Worm (Caenorhabditis elegans) whole organism, young adult: ENCODE results near the gene F47B8.10.

Experiments used
- B0019.2 ChIP-seq: fragments of 200-800 bp; sonication (Bioruptor generic); conservative IDR thresholded peaks from 2 replicates; pipeline ENCODE4 v1.3.6; 2022; ENCODE audit warnings: missing genetic modification reagents, missing genetic modification characterization, missing compliant biosample characterization
- B0261.1 ChIP-seq: sonication (generic microtip); optimal IDR thresholded peaks from 2 replicates; lab custom pipeline; 2016; ENCODE audit warnings: mild to moderate bottlenecking, missing genetic modification characterization, moderate library complexity, missing compliant biosample characterization
- C06A6.2 ChIP-seq: fragments of 200-800 bp; sonication (Bioruptor generic); conservative IDR thresholded peaks from 2 replicates; pipeline ENCODE4 v1.3.6; 2022; ENCODE audit warnings: missing genetic modification characterization, missing compliant biosample characterization
- D2030.7 ChIP-seq: fragments of 200-800 bp; sonication (Bioruptor generic); IDR thresholded peaks from 2 replicates; pipeline ENCODE4 v1.3.6; 2022; ENCODE audit warnings: missing genetic modification reagents, missing genetic modification characterization, missing compliant biosample characterization
- F33H1.4 ChIP-seq: fragments of 200-800 bp; sonication (Bioruptor generic); IDR thresholded peaks from 2 replicates; pipeline ENCODE4 v1.3.6; 2022; ENCODE audit warnings: missing genetic modification reagents, missing genetic modification characterization, missing compliant biosample characterization
- F39B2.1 ChIP-seq: fragments of 200-800 bp; sonication (Bioruptor generic); IDR thresholded peaks from 2 replicates; pipeline ENCODE4 v1.3.6; 2022; ENCODE audit warnings: missing genetic modification reagents, missing genetic modification characterization, missing compliant biosample characterization
- F49E8.2 ChIP-seq: sonication (generic microtip); optimal IDR thresholded peaks from 3 replicates; lab custom pipeline; 2017; ENCODE audit warnings: missing genetic modification characterization, mild to moderate bottlenecking, missing compliant biosample characterization, antibody characterized with exemption, moderate library complexity; ENCODE audit not compliant: insufficient read depth
- F57C9.4 ChIP-seq: sonication (generic microtip); optimal IDR thresholded peaks from 2 replicates; lab custom pipeline; 2017; ENCODE audit warnings: mild to moderate bottlenecking, missing genetic modification characterization, missing compliant biosample characterization
- ZK185.1 ChIP-seq: sonication (generic microtip); optimal IDR thresholded peaks from 2 replicates; lab custom pipeline; 2016; ENCODE audit warnings: mild to moderate bottlenecking, missing genetic modification characterization, missing compliant biosample characterization; ENCODE audit not compliant: poor library complexity, severe bottlenecking
- attf-6 ChIP-seq: fragments of 200-800 bp; sonication (Bioruptor generic); IDR thresholded peaks from 2 replicates; pipeline ENCODE4 v1.3.6; 2022; ENCODE audit warnings: missing genetic modification reagents, missing genetic modification characterization, missing compliant biosample characterization
- ccch-3 ChIP-seq: fragments of 200-800 bp; sonication (Bioruptor generic); optimal IDR thresholded peaks from 2 replicates; lab custom pipeline; 2018; ENCODE audit warnings: mild to moderate bottlenecking, missing genetic modification characterization, missing compliant biosample characterization
- cebp-1 ChIP-seq, 2 experiments: fragments of 200-800 bp in 1 of 2; sonication (Bioruptor generic) in 1 of 2; sonication (generic microtip) in 1 of 2; IDR thresholded peaks in 1 of 2; optimal IDR thresholded peaks in 1 of 2; 2 replicates each; pipeline versions ENCODE4 v1.3.6 to Lab custom; 2017 to 2022; ENCODE audit warnings: missing compliant biosample characterization in 2 of 2, missing genetic modification characterization in 2 of 2, mild to moderate bottlenecking in 1 of 2, missing genetic modification reagents in 1 of 2, moderate library complexity in 1 of 2
- ceh-27 ChIP-seq: fragments of 200-800 bp; sonication (Bioruptor generic); optimal IDR thresholded peaks from 2 replicates; lab custom pipeline; 2018; ENCODE audit warnings: mild to moderate bottlenecking, missing genetic modification characterization, moderate library complexity, missing compliant biosample characterization
- ceh-91 ChIP-seq: fragments of 200-800 bp; sonication (Bioruptor generic); IDR thresholded peaks from 2 replicates; pipeline ENCODE4 v1.3.6; 2022; ENCODE audit warnings: missing genetic modification reagents, missing genetic modification characterization, missing compliant biosample characterization
- efl-1 ChIP-seq: fragments of 150-350 bp; optimal IDR thresholded peaks from 2 replicates; lab custom pipeline; 2014; ENCODE audit warnings: missing biosample characterization, missing genetic modification reagents, missing genetic modification characterization
- egl-18 ChIP-seq: fragments of 200-800 bp; sonication (Bioruptor generic); IDR thresholded peaks from 2 replicates; pipeline ENCODE4 v1.3.6; 2022; ENCODE audit warnings: missing genetic modification reagents, missing genetic modification characterization, missing compliant biosample characterization
- egl-44 ChIP-seq: fragments of 200-800 bp; sonication (Bioruptor generic); IDR thresholded peaks from 2 replicates; pipeline ENCODE4 v1.3.6; 2022; ENCODE audit warnings: missing genetic modification reagents, missing genetic modification characterization, missing compliant biosample characterization
- ekl-4 ChIP-seq: fragments of 200-800 bp; sonication (Bioruptor generic); IDR thresholded peaks from 2 replicates; pipeline ENCODE4 v1.3.6; 2022; ENCODE audit warnings: missing genetic modification reagents, missing genetic modification characterization, missing compliant biosample characterization
- let-526 ChIP-seq: fragments of 200-800 bp; sonication (Bioruptor generic); IDR thresholded peaks from 2 replicates; pipeline ENCODE4 v1.3.6; 2022; ENCODE audit warnings: missing genetic modification reagents, missing genetic modification characterization, missing compliant biosample characterization
- lin-26 ChIP-seq: fragments of 200-800 bp; sonication (Bioruptor generic); IDR thresholded peaks from 2 replicates; pipeline ENCODE4 v1.3.6; 2022; ENCODE audit warnings: missing genetic modification reagents, missing genetic modification characterization, missing compliant biosample characterization
- lin-54 ChIP-seq: fragments of 200-800 bp; sonication (Bioruptor generic); optimal IDR thresholded peaks from 2 replicates; lab custom pipeline; 2018; ENCODE audit warnings: mild to moderate bottlenecking, missing genetic modification characterization, missing compliant biosample characterization
- lir-1 ChIP-seq: fragments of 200-800 bp; sonication (Bioruptor generic); conservative IDR thresholded peaks from 2 replicates; pipeline ENCODE4 v1.3.6; 2022; ENCODE audit warnings: missing genetic modification reagents, missing genetic modification characterization, missing compliant biosample characterization
- lsl-1 ChIP-seq: fragments of 200-800 bp; sonication (Bioruptor generic); optimal IDR thresholded peaks from 2 replicates; lab custom pipeline; 2018; ENCODE audit warnings: mild to moderate bottlenecking, missing genetic modification characterization, moderate library complexity, missing compliant biosample characterization
- madf-10 ChIP-seq: sonication (generic microtip); optimal IDR thresholded peaks from 2 replicates; lab custom pipeline; 2016; ENCODE audit warnings: mild to moderate bottlenecking, missing genetic modification characterization, missing compliant biosample characterization
- madf-6 ChIP-seq: fragments of 200-800 bp; sonication (Bioruptor generic); IDR thresholded peaks from 2 replicates; pipeline ENCODE4 v1.3.6; 2022; ENCODE audit warnings: missing genetic modification reagents, missing genetic modification characterization, missing compliant biosample characterization
- mcd-1 ChIP-seq: fragments of 200-800 bp; sonication (Bioruptor generic); IDR thresholded peaks from 2 replicates; pipeline ENCODE4 v1.3.6; 2022; ENCODE audit warnings: missing genetic modification reagents, missing genetic modification characterization, missing compliant biosample characterization
- nfya-2 ChIP-seq: fragments of 200-800 bp; sonication (Bioruptor generic); IDR thresholded peaks from 2 replicates; pipeline ENCODE4 v1.3.6; 2022; ENCODE audit warnings: missing genetic modification reagents, missing genetic modification characterization, missing compliant biosample characterization
- pbrm-1 ChIP-seq: fragments of 200-800 bp; sonication (Bioruptor generic); IDR thresholded peaks from 2 replicates; pipeline ENCODE4 v1.3.6; 2022; ENCODE audit warnings: missing genetic modification reagents, missing genetic modification characterization, missing compliant biosample characterization
- rcor-1 ChIP-seq: fragments of 200-800 bp; sonication (Bioruptor generic); IDR thresholded peaks from 2 replicates; pipeline ENCODE4 v1.3.6; 2022; ENCODE audit warnings: missing genetic modification reagents, missing genetic modification characterization, missing compliant biosample characterization
- snpc-1.3 ChIP-seq: sonication (generic microtip); optimal IDR thresholded peaks from 2 replicates; lab custom pipeline; 2017; ENCODE audit warnings: missing genetic modification characterization, mild to moderate bottlenecking, missing compliant biosample characterization, antibody characterized with exemption, moderate library complexity, missing genotype, missing genetic modification reagents; ENCODE audit not compliant: insufficient read depth
- snpc-3.4 ChIP-seq: sonication (generic microtip); optimal IDR thresholded peaks from 2 replicates; lab custom pipeline; 2017; ENCODE audit warnings: missing genetic modification characterization, mild to moderate bottlenecking, missing compliant biosample characterization, antibody characterized with exemption, moderate library complexity, missing genotype, missing genetic modification reagents
- snpc-4 ChIP-seq, 5 experiments: fragments of 150-350 bp in 1 of 5; sonication (generic microtip) in 4 of 5; optimal IDR thresholded peaks; 2 replicates each; lab custom pipeline; 2014 to 2018; ENCODE audit warnings: missing genetic modification characterization in 5 of 5, missing biosample characterization in 3 of 5, antibody characterized with exemption in 2 of 5, mild to moderate bottlenecking in 2 of 5, missing compliant biosample characterization in 2 of 5, missing genotype in 2 of 5, moderate library complexity in 2 of 5, missing genetic modification reagents in 1 of 5
- somi-1 ChIP-seq: fragments of 200-800 bp; sonication (Bioruptor generic); optimal IDR thresholded peaks from 2 replicates; lab custom pipeline; 2018; ENCODE audit warnings: mild to moderate bottlenecking, missing genetic modification characterization, missing compliant biosample characterization
- tbp1 ChIP-seq: fragments of 200-800 bp; sonication (Bioruptor generic); optimal IDR thresholded peaks from 2 replicates; lab custom pipeline; 2018; ENCODE audit warnings: mild to moderate bottlenecking, missing genetic modification characterization, missing compliant biosample characterization
- tlf-1 ChIP-seq: fragments of 200-800 bp; sonication (Bioruptor generic); optimal IDR thresholded peaks from 2 replicates; lab custom pipeline; 2018; ENCODE audit warnings: mild to moderate bottlenecking, missing genetic modification characterization, missing compliant biosample characterization
- unc-62 ChIP-seq: fragments of 150-350 bp; optimal IDR thresholded peaks from 2 replicates; lab custom pipeline; 2014; ENCODE audit warnings: missing biosample characterization, missing genetic modification reagents, missing genetic modification characterization
- ztf-18 ChIP-seq: sonication (generic microtip); optimal IDR thresholded peaks from 2 replicates; lab custom pipeline; 2016; ENCODE audit warnings: missing genotype, mild to moderate bottlenecking, missing genetic modification characterization, missing compliant biosample characterization
- ztf-25 ChIP-seq: fragments of 200-800 bp; sonication (Bioruptor generic); IDR thresholded peaks from 2 replicates; pipeline ENCODE4 v1.3.6; 2022; ENCODE audit warnings: missing genetic modification reagents, missing genetic modification characterization, missing compliant biosample characterization
- ztf-26 ChIP-seq: sonication (generic microtip); optimal IDR thresholded peaks from 2 replicates; lab custom pipeline; 2017; ENCODE audit warnings: missing genetic modification characterization, missing compliant biosample characterization

Gene F47B8.10

DNA sequence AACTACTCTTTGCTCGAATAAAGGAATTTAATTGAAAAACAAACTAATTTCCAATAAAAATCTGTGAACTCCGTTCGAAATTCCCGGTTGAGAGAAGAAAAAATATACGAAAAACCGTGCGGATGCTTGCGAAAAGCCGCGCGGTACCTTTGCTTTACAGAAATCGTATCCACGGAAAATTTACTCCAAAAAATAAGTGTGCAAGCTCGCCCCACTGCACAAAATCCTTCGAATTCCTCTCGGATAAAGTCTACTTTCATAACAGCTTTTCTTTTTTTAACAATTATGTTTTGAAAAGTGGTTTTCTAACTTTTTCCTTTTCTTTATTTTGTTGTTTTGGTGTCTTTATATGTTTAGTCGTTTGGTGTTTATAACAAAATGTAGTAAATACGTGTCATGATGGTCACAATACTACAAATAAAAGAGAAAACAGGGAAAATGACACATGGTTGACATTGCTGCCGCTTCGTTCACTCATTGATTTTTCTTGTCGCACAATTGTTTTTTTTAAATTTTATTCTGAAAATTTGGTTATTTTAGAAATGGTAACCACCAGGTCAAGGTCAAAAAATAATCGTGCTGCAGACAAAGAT, 5.6 kb downstream of the F47B8.10 start, which contains the start of gene cept-2 (continued):
- TF ChIP-seq snpc-4 (GFP tag; optimal IDR thresholded peaks at IDR 0.05; lab: Kevin White, UChicago) (no peak), snpc-4 (tag; optimal IDR thresholded peaks at IDR 0.05; lab: Kevin White, UChicago) (peak in 2 of 4 experiments; percentile 57 to 70), F39B2.1 (no peak), egl-44 (GFP tag; lab: Robert Waterston, UW) (0 out of 2 replicates have a peak, but pooled peaks have one; percentile 23), ztf-26 (tag; lab: Kevin White, UChicago) (no peak), madf-6 (peak; percentile 64), B0019.2 (GFP tag; lab: Robert Waterston, UW) (no peak), ceh-91 (GFP tag; lab: Robert Waterston, UW) (0 out of 2 replicates have a peak, but pooled peaks have one; percentile 30), F49E8.2 (tag; lab: Kevin White, UChicago) (peak; percentile 57), mcd-1 (GFP tag; lab: Robert Waterston, UW) (peak; percentile 98), rcor-1 (GFP tag; lab: Robert Waterston, UW) (peak; percentile 69), ceh-27 (peak; percentile 81), madf-10 (tag; lab: Kevin White, UChicago) (no peak), ztf-18 (tag; lab: Kevin White, UChicago) (peak; percentile 80), somi-1 (GFP tag; lab: Kevin White, UChicago) (peak; percentile 57), ekl-4 (GFP tag; lab: Robert Waterston, UW) (peak; percentile 81), let-526 (GFP tag; lab: Robert Waterston, UW) (0 out of 2 replicates have a peak, but pooled peaks have one; percentile 20), pbrm-1 (peak; percentile 78), tlf-1 (GFP tag; lab: Kevin White, UChicago) (peak; percentile 66), nfya-2 (GFP tag; lab: Robert Waterston, UW) (no peak), unc-62 (no peak), F57C9.4 (tag; lab: Kevin White, UChicago) (no peak), ZK185.1 (tag; lab: Kevin White, UChicago) (peak; percentile 95), B0261.1 (peak; percentile 22), ccch-3 (GFP tag; lab: Kevin White, UChicago) (no peak), cebp-1 (GFP tag; IDR thresholded peaks at IDR 0.05; lab: Robert Waterston, UW) (0 out of 2 replicates have a peak, but pooled peaks have one; percentile 34), cebp-1 (tag; optimal IDR thresholded peaks at IDR 0.05; lab: Kevin White, UChicago) (no peak), efl-1 (GFP tag; lab: Kevin White, UChicago) (peak; percentile 52), F33H1.4 (GFP tag; lab: Robert Waterston, UW) (peak; percentile 55), snpc-1.3 (tag; lab: Kevin White, UChicago) (peak; percentile 66), lir-1 (GFP tag; lab: Robert Waterston, UW) (peak; percentile 68)
- TF ChIP-seq, all 124 proteins: peak for 51

DNA sequence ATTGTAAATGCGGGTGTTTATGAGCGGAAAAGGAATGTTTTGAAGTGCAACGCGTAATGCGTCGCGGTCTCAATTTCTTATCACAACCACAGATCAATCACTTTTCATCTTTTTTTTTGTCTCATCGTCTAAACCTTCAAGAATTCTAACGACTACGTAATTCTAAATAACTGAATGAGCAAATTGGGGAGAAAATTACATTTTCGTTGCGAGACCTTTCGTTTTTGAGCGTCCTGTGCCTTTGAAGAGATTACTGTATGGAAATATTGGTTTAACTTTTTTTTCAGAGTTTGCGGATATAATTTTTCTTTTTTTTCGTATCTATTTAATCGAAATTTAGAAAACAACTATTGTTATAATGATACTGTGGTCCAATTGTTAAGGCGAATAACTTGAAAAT, 8.7 kb downstream of the F47B8.10 start:
- TF ChIP-seq lin-54 (GFP tag; lab: Kevin White, UChicago): no peak
- TF ChIP-seq ztf-25: 0 out of 2 replicates have a peak, but pooled peaks have one; percentile 19
- peak; percentile 17; the same call in 1 of the 2 replicates for TF ChIP-seq lin-26 (GFP tag; lab: Robert Waterston, UW)
- TF ChIP-seq mcd-1 (GFP tag; lab: Robert Waterston, UW): no peak
- no peak for TF ChIP-seq ceh-91 (GFP tag; lab: Robert Waterston, UW)
- 0 out of 2 replicates have a peak, but pooled peaks have one; percentile 35 for TF ChIP-seq attf-6 (GFP tag; lab: Robert Waterston, UW)
- peak; percentile 62 for TF ChIP-seq madf-6
- TF ChIP-seq egl-18 (GFP tag; lab: Robert Waterston, UW): no peak
- TF ChIP-seq lsl-1: peak; percentile 63
- TF ChIP-seq pbrm-1: 0 out of 2 replicates have a peak, but pooled peaks have one; percentile 19
- no peak for TF ChIP-seq egl-44 (GFP tag; lab: Robert Waterston, UW)
- peak; percentile 25 for TF ChIP-seq snpc-3.4 (tag; lab: Kevin White, UChicago)
- TF ChIP-seq tbp1: no peak
- peak; percentile 67 for TF ChIP-seq F33H1.4 (GFP tag; lab: Robert Waterston, UW)
- TF ChIP-seq C06A6.2: no peak
- TF ChIP-seq unc-62: no peak
- TF ChIP-seq D2030.7 (GFP tag; lab: Robert Waterston, UW): peak; percentile 13; the same call in 1 of the 2 replicates
